Worm (Caenorhabditis elegans): Measurements from ENCODE around the gene T13F3.8.

ce11 chrV:16235647-16236046 is 34.0 kb upstream of the T13F3.8 start, which contains the start of gene srh-98:
- TF ChIP-seq lin-39 (tag; optimal IDR thresholded peaks at IDR 0.05) (no peak), nhr-25 (tag; optimal IDR thresholded peaks at IDR 0.05) (no peak), nhr-12 (tag; optimal IDR thresholded peaks at IDR 0.05) (no peak)
